Worm (Caenorhabditis elegans) whole organism, L3 larva: ENCODE data around the gene fbxa-156.
A peak's percentile ranks its signal among the peaks of the same experiment; 100 is the strongest.

Source experiments
- R02D3.7 ChIP-seq: fragments of 150-350 bp; optimal IDR thresholded peaks from 2 replicates; lab custom pipeline; 2014; ENCODE audit warnings: missing biosample characterization, missing genetic modification characterization
- ZK546.5 ChIP-seq: sonication (generic microtip); optimal IDR thresholded peaks from 2 replicates; lab custom pipeline; 2017; ENCODE audit warnings: missing biosample characterization, missing genetic modification characterization
- aly-2 ChIP-seq: fragments of 150-350 bp; optimal IDR thresholded peaks from 2 replicates; lab custom pipeline; 2014; ENCODE audit warnings: missing biosample characterization, missing genetic modification characterization
- ama-1 ChIP-seq: fragments of 150-350 bp; optimal IDR thresholded peaks from 2 replicates; lab custom pipeline; 2018
- ceh-16 ChIP-seq: sonication (generic microtip); optimal IDR thresholded peaks from 2 replicates; lab custom pipeline; 2017; ENCODE audit warnings: missing biosample characterization, missing genetic modification characterization
- ceh-28 ChIP-seq: fragments of 150-350 bp; optimal IDR thresholded peaks from 2 replicates; lab custom pipeline; 2014; ENCODE audit warnings: missing biosample characterization, missing genetic modification reagents, missing genetic modification characterization
- ceh-9 ChIP-seq: sonication (generic microtip); optimal IDR thresholded peaks from 2 replicates; lab custom pipeline; 2018; ENCODE audit warnings: missing biosample characterization, missing genetic modification characterization
- daf-12 ChIP-seq: fragments of 150-350 bp; optimal IDR thresholded peaks from 2 replicates; lab custom pipeline; 2014; ENCODE audit warnings: missing biosample characterization, missing genetic modification reagents, missing genetic modification characterization
- elt-1 ChIP-seq: fragments of 150-350 bp; optimal IDR thresholded peaks from 2 replicates; lab custom pipeline; 2014; ENCODE audit warnings: missing biosample characterization, missing genetic modification characterization
- elt-2 ChIP-seq: sonication (generic microtip); optimal IDR thresholded peaks from 2 replicates; lab custom pipeline; 2016; ENCODE audit warnings: missing genetic modification reagents, mild to moderate bottlenecking, missing genetic modification characterization, missing compliant biosample characterization
- eor-1 ChIP-seq, 2 experiments: fragments of 150-350 bp; optimal IDR thresholded peaks; 2 replicates each; lab custom pipeline; 2014 to 2018; ENCODE audit warnings: missing biosample characterization in 2 of 2, missing genetic modification characterization in 2 of 2
- fkh-10 ChIP-seq: sonication (generic microtip); optimal IDR thresholded peaks from 2 replicates; lab custom pipeline; 2017; ENCODE audit warnings: missing biosample characterization, missing genetic modification reagents, missing genetic modification characterization
- fkh-2 ChIP-seq: fragments of 150-350 bp; optimal IDR thresholded peaks from 2 replicates; lab custom pipeline; 2014; ENCODE audit warnings: missing biosample characterization, missing genetic modification reagents, missing genetic modification characterization
- fos-1 ChIP-seq: fragments of 150-350 bp; optimal IDR thresholded peaks from 2 replicates; lab custom pipeline; 2014; ENCODE audit warnings: missing biosample characterization, missing genetic modification characterization
- hmg-11 ChIP-seq: sonication (generic microtip); optimal IDR thresholded peaks from 2 replicates; lab custom pipeline; 2016; ENCODE audit warnings: missing genetic modification characterization, missing compliant biosample characterization
- jun-1 ChIP-seq: fragments of 150-350 bp; optimal IDR thresholded peaks from 2 replicates; lab custom pipeline; 2014; ENCODE audit warnings: missing biosample characterization, missing genetic modification reagents, missing genetic modification characterization
- lin-15B ChIP-seq: fragments of 150-350 bp; optimal IDR thresholded peaks from 2 replicates; lab custom pipeline; 2014; ENCODE audit warnings: missing biosample characterization, missing genetic modification characterization
- mdl-1 ChIP-seq: fragments of 150-350 bp; optimal IDR thresholded peaks from 2 replicates; lab custom pipeline; 2014; ENCODE audit warnings: missing biosample characterization, missing genetic modification characterization
- nfya-1 ChIP-seq: sonication (generic microtip); optimal IDR thresholded peaks from 2 replicates; lab custom pipeline; 2017; ENCODE audit warnings: missing genetic modification characterization, mild to moderate bottlenecking, missing compliant biosample characterization, antibody characterized with exemption, moderate library complexity; ENCODE audit not compliant: insufficient read depth
- nhr-11 ChIP-seq: fragments of 150-350 bp; optimal IDR thresholded peaks from 2 replicates; lab custom pipeline; 2014; ENCODE audit warnings: missing biosample characterization, missing genetic modification characterization
- nhr-23 ChIP-seq: fragments of 150-350 bp; optimal IDR thresholded peaks from 2 replicates; lab custom pipeline; 2014; ENCODE audit warnings: missing biosample characterization, missing genetic modification reagents, missing genetic modification characterization
- nhr-237 ChIP-seq: fragments of 150-350 bp; optimal IDR thresholded peaks from 2 replicates; lab custom pipeline; 2014; ENCODE audit warnings: missing biosample characterization, missing genetic modification characterization
- nhr-25 ChIP-seq: sonication (generic microtip); optimal IDR thresholded peaks from 2 replicates; lab custom pipeline; 2017; ENCODE audit warnings: missing biosample characterization, missing genetic modification characterization
- nhr-28 ChIP-seq: fragments of 150-350 bp; optimal IDR thresholded peaks from 2 replicates; lab custom pipeline; 2014; ENCODE audit warnings: missing biosample characterization, missing genetic modification characterization
- nhr-43 ChIP-seq: sonication (generic microtip); optimal IDR thresholded peaks from 2 replicates; lab custom pipeline; 2016; ENCODE audit warnings: mild to moderate bottlenecking, missing genetic modification characterization, missing compliant biosample characterization; ENCODE audit not compliant: poor library complexity, severe bottlenecking
- nhr-67 ChIP-seq: fragments of 150-350 bp; optimal IDR thresholded peaks from 2 replicates; lab custom pipeline; 2014; ENCODE audit warnings: missing biosample characterization, missing genetic modification characterization
- pha-4 ChIP-seq: fragments of 150-350 bp; optimal IDR thresholded peaks from 2 replicates; lab custom pipeline; 2014; ENCODE audit warnings: missing biosample characterization, missing genetic modification reagents, missing genetic modification characterization
- pqm-1 ChIP-seq: fragments of 150-350 bp; optimal IDR thresholded peaks from 2 replicates; lab custom pipeline; 2017; ENCODE audit warnings: missing biosample characterization, missing genetic modification characterization, inconsistent platforms
- skn-1 ChIP-seq: fragments of 150-350 bp; optimal IDR thresholded peaks from 2 replicates; lab custom pipeline; 2014; ENCODE audit warnings: missing biosample characterization, missing genetic modification characterization
- snpc-4 ChIP-seq: fragments of 150-350 bp; optimal IDR thresholded peaks from 2 replicates; lab custom pipeline; 2014; ENCODE audit warnings: missing biosample characterization, missing genetic modification characterization
- tbx-2 ChIP-seq: sonication (generic microtip); optimal IDR thresholded peaks from 2 replicates; lab custom pipeline; 2016; ENCODE audit warnings: mild to moderate bottlenecking, missing genetic modification characterization, missing compliant biosample characterization
- unc-39 ChIP-seq: sonication (generic microtip); optimal IDR thresholded peaks from 4 replicates; lab custom pipeline; 2017; ENCODE audit warnings: missing biosample characterization, missing genetic modification characterization
- unc-62 ChIP-seq: fragments of 150-350 bp; sonication (generic microtip); optimal IDR thresholded peaks from 4 replicates; lab custom pipeline; 2014; ENCODE audit warnings: missing biosample characterization, missing genetic modification reagents, missing genetic modification characterization
- zag-1 ChIP-seq: fragments of 150-350 bp; optimal IDR thresholded peaks from 2 replicates; lab custom pipeline; 2014; ENCODE audit warnings: missing biosample characterization, missing genetic modification characterization

fbxa-156 gene

ce11 chrV:17896736-17897353 is at the start of gene fbxa-156:
Gene fbxa-156, minus strand, starts transcription at chrV:17896786.
- peak; percentile 44 for TF ChIP-seq pha-4 (tag; lab: Kevin White, UChicago)
- no peak for TF ChIP-seq unc-39 (tag; lab: Kevin White, UChicago)
- peak; percentile 67 for TF ChIP-seq elt-2 (tag; lab: Kevin White, UChicago)
- TF ChIP-seq, all 47 proteins: peak for 2

ce11 chrV:17945460-17945859 is 48.9 kb upstream of the fbxa-156 start:
- TF ChIP-seq ama-1 (lab: Kevin White, UChicago) (no peak), nhr-43 (tag; lab: Kevin White, UChicago) (no peak), lin-15B (tag; lab: Kevin White, UChicago) (no peak), eor-1 (tag; optimal IDR thresholded peaks at IDR 0.05; lab: Kevin White, UChicago) (no peak), nfya-1 (no peak), R02D3.7 (tag; lab: Kevin White, UChicago) (no peak), ceh-9 (tag; lab: Kevin White, UChicago) (no peak), fos-1 (tag; lab: Kevin White, UChicago) (no peak), fkh-2 (tag; lab: Kevin White, UChicago) (no peak), tbx-2 (no peak)
- TF ChIP-seq, all 47 proteins: peak for 0

- TF ChIP-seq ceh-16 (tag; lab: Kevin White, UChicago) (no peak), unc-62 (GFP tag; lab: Kevin White, UChicago) (no peak)
- TF ChIP-seq, all 47 proteins: peak for 0
These were observed 48.4 kb upstream of the fbxa-156 start for ce11 chrV:17944849-17945452.

ce11 chrV:17943877-17944472 is 47.4 kb upstream of the fbxa-156 start:
- TF ChIP-seq zag-1 (tag; lab: Kevin White, UChicago) (no peak), unc-62 (GFP tag; lab: Kevin White, UChicago) (no peak), nhr-25 (tag; lab: Kevin White, UChicago) (no peak), hmg-11 (tag; lab: Kevin White, UChicago) (no peak), snpc-4 (tag; lab: Kevin White, UChicago) (no peak), nhr-23 (tag; lab: Kevin White, UChicago) (no peak), ceh-28 (tag; lab: Kevin White, UChicago) (no peak), fkh-10 (GFP tag; lab: Kevin White, UChicago) (no peak), nhr-43 (tag; lab: Kevin White, UChicago) (no peak), elt-1 (tag; lab: Kevin White, UChicago) (no peak)

ce11 chrV:17938978-17939377 is 42.4 kb upstream of the fbxa-156 start:
- no peak for TF ChIP-seq mdl-1 (tag; lab: Kevin White, UChicago)
- no peak for TF ChIP-seq nhr-28 (tag; lab: Kevin White, UChicago)
- TF ChIP-seq daf-12 (tag; lab: Kevin White, UChicago) = no peak
- TF ChIP-seq nhr-237 (tag; lab: Kevin White, UChicago) = no peak
- no peak for TF ChIP-seq ceh-9 (tag; lab: Kevin White, UChicago)
- TF ChIP-seq lin-15B (tag; lab: Kevin White, UChicago) = no peak
- TF ChIP-seq ZK546.5 (tag; lab: Kevin White, UChicago) = no peak
- TF ChIP-seq nhr-67 (tag; lab: Kevin White, UChicago) = no peak
- TF ChIP-seq pqm-1 (tag; lab: Kevin White, UChicago) = no peak
- no peak for TF ChIP-seq aly-2 (tag; lab: Kevin White, UChicago)
- TF ChIP-seq nhr-11 (tag; lab: Kevin White, UChicago) = no peak
- no peak for TF ChIP-seq ama-1 (lab: Kevin White, UChicago)
- TF ChIP-seq pha-4 (tag; lab: Kevin White, UChicago) = no peak
- no peak for TF ChIP-seq nfya-1
- no peak for TF ChIP-seq snpc-4 (tag; lab: Kevin White, UChicago)
- no peak for TF ChIP-seq skn-1 (tag; lab: Kevin White, UChicago)
- no peak for TF ChIP-seq R02D3.7 (tag; lab: Kevin White, UChicago)
- TF ChIP-seq ceh-28 (tag; lab: Kevin White, UChicago) = no peak
- TF ChIP-seq jun-1 (tag; lab: Kevin White, UChicago) = no peak
